Worm (Caenorhabditis elegans): Measurements from ENCODE around the gene asp-8.

ce11 chrV:3010468-3010867 is 13.9 kb upstream of the asp-8 start, which contains the start of gene srw-136:
- TF ChIP-seq nhr-84 (tag; optimal IDR thresholded peaks at IDR 0.05) (no peak), pax-3 (tag; optimal IDR thresholded peaks at IDR 0.05) (no peak), mdl-1 (tag; optimal IDR thresholded peaks at IDR 0.05) (no peak), aly-2 (tag; optimal IDR thresholded peaks at IDR 0.05) (no peak), lin-13 (GFP tag; optimal IDR thresholded peaks at IDR 0.05) (no peak), ces-1 (GFP tag; optimal IDR thresholded peaks at IDR 0.05) (no peak), nhr-12 (tag; optimal IDR thresholded peaks at IDR 0.05) (no peak), nhr-11 (tag; optimal IDR thresholded peaks at IDR 0.05) (no peak), ztf-11 (tag; optimal IDR thresholded peaks at IDR 0.05) (no peak), lin-15B (tag; optimal IDR thresholded peaks at IDR 0.05) (no peak), lir-3 (tag; optimal IDR thresholded peaks at IDR 0.05; ENCODE audit: poor library complexity) (no peak), alr-1 (tag; optimal IDR thresholded peaks at IDR 0.05; ENCODE audit: borderline replicate concordance) (no peak), ama-1 (optimal IDR thresholded peaks at IDR 0.05) (no peak), ztf-4 (tag; optimal IDR thresholded peaks at IDR 0.05) (no peak)

Measured in whole organism, L1 larva.